Worm (Caenorhabditis elegans): Measurements from ENCODE around the gene C17H12.5.
"Not testable (repeated sequence)": the region's sequence is repeated elsewhere in the genome, so short reads cannot be mapped to it uniquely, and the experiment has no call there.

The C17H12.5 gene

DNA sequence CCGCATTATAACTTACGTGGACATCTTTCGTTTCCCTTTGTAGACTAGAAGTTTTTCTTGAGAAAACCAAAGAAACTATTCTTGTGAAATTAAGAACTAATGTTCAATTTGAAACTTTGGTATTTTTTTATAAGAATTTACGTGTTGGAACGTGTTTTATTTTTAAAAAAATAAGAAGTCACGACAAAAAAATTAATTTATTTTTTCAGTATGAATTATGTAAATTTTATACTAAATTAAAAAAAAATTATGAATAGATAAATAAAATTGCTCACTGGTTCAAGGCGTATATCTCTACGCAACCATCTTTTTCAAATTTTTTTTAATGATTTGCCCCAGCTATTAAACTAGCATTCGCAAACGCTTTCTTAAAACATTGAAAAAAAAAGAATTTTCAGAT is at the start of gene C17H12.5:
Gene C17H12.5, minus strand, starts transcription at position 101 of the 400 bp plus-strand sequence.
- TF ChIP-seq unc-62 (GFP tag; optimal IDR thresholded peaks at IDR 0.05) = no peak

DNA sequence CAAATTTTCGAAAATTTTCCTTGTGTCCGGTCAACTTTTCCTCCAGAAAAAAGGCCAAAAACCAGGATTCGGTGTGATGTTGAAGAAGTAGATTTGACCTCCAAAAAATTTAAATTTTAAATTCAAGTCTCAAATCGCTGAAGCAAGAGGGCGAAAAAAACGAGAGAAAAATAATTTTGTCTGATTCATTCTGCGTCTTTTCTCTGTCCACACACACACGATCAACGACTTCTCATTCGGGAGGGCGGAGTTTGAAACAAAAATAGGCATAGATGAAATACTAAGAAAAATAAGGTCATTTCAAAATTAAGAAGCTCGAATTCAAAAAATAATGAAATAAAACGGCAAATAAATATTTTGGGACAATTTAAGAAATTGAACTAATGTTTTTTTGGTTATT is 41.8 kb upstream of the C17H12.5 start, which contains the start of gene R13H7.2:
Gene R13H7.2, minus strand, starts transcription at position 101 of the 400 bp plus-strand sequence.
- no peak for TF ChIP-seq unc-62 (GFP tag; optimal IDR thresholded peaks at IDR 0.05)

DNA sequence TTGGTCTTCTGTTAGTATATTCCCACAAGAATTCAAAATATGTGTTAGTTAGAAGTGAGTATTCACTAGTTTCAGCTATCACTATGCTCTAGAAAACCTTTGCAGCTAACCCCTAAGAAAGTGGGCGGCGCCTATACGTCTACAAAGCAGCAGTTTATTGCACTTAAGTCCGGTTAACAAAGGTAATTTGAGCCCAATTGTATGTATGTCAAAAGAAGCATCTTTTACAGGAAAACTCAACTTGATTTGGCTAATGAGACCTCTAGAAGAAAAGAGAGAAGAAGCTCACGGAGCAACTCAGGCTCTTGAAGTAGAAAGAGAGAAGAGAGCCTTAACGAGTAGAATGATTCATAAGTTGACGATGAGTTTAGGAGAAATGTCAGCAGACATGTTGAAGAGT is 35.3 kb upstream of the C17H12.5 start:
- no peak for TF ChIP-seq unc-62 (GFP tag; optimal IDR thresholded peaks at IDR 0.05)

DNA sequence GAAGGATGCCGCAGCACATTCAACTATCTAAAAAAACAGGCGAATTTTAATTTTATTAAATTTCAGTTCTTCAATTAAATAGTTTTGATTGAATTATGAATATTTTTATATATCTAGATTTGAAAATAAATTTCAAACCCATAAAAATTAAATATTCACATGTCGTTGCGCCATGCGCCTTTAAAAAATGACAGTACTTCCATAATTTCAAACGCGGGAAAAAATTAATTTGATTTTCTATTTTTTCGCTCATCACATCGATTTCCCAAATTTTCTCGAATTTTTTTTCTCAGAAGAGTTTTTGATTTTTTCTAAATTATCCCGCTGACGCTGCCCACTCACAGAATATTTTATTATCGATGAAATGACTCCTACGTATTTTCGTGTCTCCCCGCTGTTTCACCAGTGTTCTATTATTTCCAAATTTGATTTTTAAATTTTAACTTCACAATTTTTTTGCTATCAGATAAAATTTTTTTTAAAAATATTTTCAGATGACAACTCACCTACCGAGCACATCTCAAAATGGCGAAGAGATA is 25.1 kb upstream of the C17H12.5 start, which contains the start of gene lip-1:
Gene lip-1, plus strand, starts transcription at position 489 of the 539 bp plus-strand sequence.
- TF ChIP-seq unc-62 (GFP tag; optimal IDR thresholded peaks at IDR 0.05) = no peak

DNA sequence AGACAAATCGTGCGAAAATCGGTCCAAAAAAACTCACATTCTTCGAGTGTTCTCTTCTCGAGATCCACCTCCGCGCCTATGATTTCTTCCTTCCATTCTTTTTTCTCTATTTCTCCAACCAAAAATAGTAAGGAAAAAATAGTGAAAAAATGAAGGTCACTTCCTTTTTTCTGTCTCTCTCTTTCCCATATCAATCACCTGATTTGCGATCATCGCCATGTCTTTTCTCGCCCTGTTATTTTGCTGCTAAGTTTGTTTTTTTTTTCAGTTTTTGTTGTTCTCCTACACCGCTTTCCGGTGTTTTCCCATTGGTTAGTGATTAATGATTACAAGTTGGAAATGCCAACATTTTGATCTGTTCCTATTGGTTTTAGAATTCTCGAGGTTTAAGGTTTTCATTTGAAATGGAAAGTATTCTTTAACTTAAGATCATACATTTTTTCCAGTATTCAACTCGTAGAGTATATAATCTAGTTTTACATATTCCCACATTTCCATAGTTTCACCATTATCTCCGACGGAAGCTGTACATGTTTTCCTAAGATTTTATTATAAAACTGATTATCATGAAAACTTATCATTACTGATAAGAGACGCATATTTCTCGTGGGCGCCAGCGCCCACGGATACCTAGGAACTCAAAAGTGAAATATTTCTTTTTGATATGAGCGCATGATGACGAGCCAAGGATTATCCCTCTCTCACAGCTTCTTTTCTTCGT is 24.3 kb upstream of the C17H12.5 start:
- no peak for TF ChIP-seq unc-62 (GFP tag; optimal IDR thresholded peaks at IDR 0.05)

DNA sequence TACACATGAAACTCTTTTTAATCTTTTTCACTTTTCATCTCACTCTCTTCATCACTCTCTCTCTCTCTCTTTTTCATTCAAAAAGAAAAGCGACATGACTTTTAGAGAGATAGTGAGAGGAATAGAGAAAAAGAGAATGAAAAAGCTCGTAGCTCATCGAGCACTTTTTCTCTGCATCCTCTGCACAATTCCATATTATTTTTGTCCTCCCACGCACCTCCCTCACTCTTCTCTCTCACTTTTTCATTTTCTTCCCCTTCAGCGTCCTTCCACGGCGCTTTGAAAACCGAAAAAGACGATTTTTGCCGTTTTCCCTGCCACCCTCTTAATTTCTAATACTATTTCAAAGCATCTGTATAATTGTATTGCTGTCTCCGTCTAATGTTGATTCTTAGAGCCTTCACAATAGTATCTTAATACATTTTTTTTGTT is 21.7 kb upstream of the C17H12.5 start:
- no peak for TF ChIP-seq unc-62 (GFP tag; optimal IDR thresholded peaks at IDR 0.05)

DNA sequence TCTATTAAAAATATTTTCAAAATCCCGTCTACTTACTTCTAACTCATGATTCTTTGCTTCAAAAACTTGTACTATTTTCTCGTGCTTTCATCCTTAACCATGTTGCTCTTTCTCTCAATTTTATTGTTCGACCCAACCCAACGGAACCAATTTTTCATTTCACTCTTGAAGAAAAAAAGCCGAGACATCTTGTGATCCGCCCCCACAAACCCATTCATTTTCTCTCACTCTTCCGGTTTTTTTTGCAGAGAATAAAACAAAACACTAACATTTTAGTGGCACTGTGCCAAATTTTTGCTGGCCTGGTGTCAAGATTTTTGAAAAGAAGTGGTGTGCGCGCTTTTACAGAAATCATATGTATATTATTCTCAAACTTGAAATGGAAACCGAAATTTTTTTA is 19.3 kb upstream of the C17H12.5 start:
- no peak for TF ChIP-seq unc-62 (GFP tag; optimal IDR thresholded peaks at IDR 0.05)

DNA sequence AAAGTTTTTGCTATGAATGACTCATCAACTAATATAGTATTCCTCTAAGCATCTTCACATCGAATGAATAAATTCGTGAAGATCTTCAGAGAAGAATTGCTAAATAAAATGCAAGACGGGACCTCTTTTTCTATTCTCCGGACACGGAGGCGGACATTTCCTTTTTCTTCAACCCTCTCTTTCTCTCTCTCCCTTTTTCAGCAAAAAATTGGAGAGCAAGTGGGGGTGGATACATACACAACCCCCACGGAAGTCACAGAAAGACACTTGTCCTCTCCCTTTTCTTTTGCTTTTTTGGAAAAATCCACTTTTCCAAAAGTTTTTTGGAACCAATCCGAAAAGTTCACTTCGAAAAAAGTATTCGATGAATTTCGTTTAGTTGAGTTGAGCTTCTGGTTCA is 17.3 kb upstream of the C17H12.5 start:
- no peak for TF ChIP-seq unc-62 (GFP tag; optimal IDR thresholded peaks at IDR 0.05)

DNA sequence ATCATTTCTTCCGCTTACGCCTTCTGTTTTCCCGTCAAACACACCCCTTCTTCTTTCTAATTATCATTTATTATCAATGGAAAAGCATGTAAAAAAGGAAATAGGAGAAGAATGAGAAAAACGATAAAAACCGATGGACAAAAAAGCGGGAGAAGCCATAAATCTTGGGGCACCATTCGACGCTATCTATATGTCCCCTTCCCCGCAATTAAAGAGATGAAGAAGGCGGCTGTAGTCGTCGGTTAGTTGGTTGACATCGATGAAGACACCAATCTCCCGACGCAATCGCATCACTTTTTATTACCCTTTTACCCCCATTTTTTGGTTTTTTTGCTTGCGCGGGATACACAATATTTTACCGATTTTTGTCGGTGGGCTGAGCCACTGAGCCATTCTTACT is 16.2 kb upstream of the C17H12.5 start:
- TF ChIP-seq unc-62 (GFP tag; optimal IDR thresholded peaks at IDR 0.05) = no peak

DNA sequence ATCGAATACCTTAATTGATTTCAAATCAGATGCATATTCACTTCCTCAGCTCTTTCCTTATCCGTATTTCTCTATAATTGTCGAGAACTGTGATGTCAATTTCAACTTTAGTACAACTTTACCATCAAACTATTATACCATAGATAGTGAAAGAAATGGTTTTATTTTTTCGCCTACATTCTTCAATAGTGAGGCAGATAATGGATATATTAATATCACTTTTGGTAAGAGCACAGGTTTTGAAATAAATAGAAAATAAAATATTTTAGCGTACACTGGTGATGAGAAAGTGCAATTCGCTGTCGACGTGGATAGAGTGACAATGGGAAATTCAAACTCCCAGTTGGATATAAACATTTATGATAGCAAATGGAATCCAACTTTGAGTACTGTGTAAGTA is 14.7 kb upstream of the C17H12.5 start:
- no peak for TF ChIP-seq unc-62 (GFP tag; optimal IDR thresholded peaks at IDR 0.05)

DNA sequence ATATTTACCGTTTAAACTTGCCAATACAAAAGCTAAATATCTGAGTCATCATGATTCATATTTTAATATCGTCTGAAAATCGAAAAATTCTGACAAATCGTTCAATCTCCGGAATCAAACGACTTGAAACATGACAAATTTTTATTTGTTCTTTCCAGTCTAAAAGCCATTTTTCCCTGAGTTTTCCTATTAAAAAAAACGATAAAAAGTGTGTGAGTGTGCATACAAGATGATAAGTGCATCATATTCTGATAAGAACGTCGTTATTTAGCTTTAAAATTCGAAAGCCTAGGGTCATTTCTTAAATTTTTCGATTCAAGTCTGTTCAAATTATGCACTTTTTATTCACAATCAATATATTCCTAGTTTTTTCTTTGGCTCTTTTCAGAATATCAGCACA is 12.4 kb upstream of the C17H12.5 start, which contains the start of gene H20E11.1:
Gene H20E11.1, plus strand, starts transcription at position 244 of the 400 bp plus-strand sequence.
- TF ChIP-seq unc-62 (GFP tag; optimal IDR thresholded peaks at IDR 0.05) = no peak

DNA sequence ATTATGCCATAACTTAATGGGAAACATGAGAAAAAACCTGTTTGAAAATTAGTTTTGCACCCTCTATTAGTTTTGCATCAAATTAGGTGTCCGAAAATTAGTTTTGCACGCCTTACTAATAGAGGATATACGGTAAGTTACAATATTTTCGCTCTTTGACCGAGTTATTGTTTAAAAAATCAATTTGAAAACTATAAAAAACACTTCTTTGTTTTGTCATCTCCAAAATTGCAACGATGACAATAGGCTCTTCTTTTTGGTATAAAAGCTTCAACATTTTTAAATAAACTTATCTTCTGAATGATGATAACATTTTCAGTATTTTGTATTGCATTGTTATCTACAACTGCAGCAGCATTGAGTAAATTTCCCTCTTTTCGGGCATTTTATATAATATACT is 10.0 kb upstream of the C17H12.5 start, which contains the start of gene H20E11.2:
Gene H20E11.2, plus strand, starts transcription at position 301 of the 400 bp plus-strand sequence.
- TF ChIP-seq unc-62 (GFP tag; optimal IDR thresholded peaks at IDR 0.05) = not testable (repeated sequence)

DNA sequence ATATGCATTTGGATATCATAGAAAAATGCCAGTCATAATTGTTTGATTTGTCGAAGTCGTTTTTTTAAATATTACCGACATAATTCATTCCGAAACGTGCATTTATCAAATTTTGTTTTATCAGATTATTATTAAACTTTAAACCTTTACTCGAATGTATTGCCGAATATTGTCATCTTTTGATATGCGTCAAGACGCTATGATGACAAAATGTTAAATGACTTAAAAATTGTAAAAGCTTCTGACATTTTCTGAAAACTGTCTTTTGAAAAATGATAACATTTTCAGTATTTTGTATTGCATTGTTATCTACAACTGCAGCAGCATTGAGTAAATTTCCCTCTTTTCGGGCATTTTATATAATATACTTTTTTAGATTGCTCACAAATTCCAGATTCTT is 7.2 kb upstream of the C17H12.5 start, which contains the start of gene H20E11.3:
Gene H20E11.3, plus strand, starts transcription at position 195 of the 400 bp plus-strand sequence.
- TF ChIP-seq unc-62 (GFP tag; optimal IDR thresholded peaks at IDR 0.05) = no peak

DNA sequence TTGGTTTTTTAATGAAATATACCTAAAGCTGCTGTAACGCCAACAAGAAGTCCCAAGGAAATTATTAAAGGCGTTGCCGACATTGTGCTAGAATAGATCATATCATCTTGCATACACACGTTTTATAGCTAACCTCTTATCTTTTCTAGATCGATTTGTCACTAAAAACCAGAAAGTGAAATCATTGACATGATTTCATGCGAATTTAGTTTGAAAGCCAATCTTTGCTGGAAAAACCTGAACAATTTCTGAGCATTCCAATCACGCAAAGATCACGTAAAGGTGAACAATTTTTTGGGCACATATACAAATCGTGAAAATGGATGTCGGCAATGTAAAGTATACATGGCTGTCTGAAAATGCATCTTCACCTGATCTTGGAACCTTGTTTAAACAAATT is 5.0 kb upstream of the C17H12.5 start, which contains the start of gene C17H12.6:
Gene C17H12.6, minus strand, starts transcription at position 101 of the 400 bp plus-strand sequence.
- TF ChIP-seq unc-62 (GFP tag; optimal IDR thresholded peaks at IDR 0.05) = no peak

DNA sequence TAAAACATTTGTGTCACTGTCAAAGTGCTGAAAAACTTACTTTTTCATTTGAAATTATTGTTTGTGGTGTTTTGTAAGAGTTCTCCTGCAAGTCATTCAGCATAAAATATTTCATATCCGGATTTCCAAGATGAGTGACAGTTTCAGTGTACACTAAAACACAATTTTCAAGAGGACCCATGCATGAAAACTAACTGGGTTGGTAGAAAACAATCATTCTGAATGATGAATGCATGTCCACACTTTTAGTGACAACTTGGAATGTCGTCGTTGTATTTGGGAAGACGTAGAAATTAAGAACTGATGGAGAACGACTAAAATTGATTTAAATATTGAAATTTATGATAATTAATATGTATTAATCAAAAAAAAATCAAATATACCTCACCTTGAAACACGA is 4.3 kb upstream of the C17H12.5 start:
- no peak for TF ChIP-seq unc-62 (GFP tag; optimal IDR thresholded peaks at IDR 0.05)

DNA sequence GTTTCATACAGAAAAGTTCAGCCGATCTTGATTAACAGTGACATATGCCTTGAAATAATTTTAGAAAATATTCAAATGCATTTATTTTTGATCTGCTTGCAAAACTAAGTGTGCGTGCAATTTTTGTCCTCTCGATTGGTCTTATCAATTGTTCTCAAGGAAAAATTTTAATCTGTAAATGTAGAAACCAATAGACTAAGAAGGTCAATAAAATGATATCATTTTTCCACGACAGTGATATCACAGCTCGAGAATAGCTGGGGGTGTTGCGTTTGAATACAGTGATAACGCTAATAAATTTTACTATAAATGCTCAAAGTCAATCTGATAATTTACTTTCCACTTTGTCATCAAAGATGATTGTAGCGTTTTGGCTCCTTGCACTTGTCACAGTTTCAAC is 915 bp upstream of the C17H12.5 start, which contains the start of gene C17H12.8:
Gene C17H12.8, plus strand, starts transcription at position 335 of the 400 bp plus-strand sequence.
- TF ChIP-seq unc-62 (GFP tag; optimal IDR thresholded peaks at IDR 0.05) = no peak

DNA sequence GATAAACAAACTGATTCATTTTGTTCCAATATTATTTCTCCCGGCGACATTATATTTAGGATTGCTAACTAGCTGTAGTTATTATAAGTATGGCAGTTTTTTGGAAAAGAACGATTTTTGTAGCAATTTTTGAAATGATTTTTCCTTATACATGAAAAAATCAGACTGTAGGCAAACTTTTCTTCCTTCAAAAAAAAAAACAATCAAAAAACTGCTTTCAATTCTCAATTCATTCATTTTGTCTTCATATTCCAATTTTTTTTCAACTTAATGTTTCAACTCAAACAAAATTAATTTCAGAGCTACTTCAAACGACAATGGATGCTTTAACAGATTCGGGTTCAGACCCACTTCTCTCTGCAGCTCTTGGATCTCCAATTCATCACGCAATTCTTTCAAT is 5.6 kb downstream of the C17H12.5 start, which contains the start of gene ceh-48:
Gene ceh-48, plus strand, starts transcription at position 301 of the 400 bp plus-strand sequence.
- TF ChIP-seq unc-62 (GFP tag; optimal IDR thresholded peaks at IDR 0.05) = no peak

Data from whole organism, dauer.